Fruit fly (Drosophila melanogaster): ENCODE results near the gene Ocho.

DNA sequence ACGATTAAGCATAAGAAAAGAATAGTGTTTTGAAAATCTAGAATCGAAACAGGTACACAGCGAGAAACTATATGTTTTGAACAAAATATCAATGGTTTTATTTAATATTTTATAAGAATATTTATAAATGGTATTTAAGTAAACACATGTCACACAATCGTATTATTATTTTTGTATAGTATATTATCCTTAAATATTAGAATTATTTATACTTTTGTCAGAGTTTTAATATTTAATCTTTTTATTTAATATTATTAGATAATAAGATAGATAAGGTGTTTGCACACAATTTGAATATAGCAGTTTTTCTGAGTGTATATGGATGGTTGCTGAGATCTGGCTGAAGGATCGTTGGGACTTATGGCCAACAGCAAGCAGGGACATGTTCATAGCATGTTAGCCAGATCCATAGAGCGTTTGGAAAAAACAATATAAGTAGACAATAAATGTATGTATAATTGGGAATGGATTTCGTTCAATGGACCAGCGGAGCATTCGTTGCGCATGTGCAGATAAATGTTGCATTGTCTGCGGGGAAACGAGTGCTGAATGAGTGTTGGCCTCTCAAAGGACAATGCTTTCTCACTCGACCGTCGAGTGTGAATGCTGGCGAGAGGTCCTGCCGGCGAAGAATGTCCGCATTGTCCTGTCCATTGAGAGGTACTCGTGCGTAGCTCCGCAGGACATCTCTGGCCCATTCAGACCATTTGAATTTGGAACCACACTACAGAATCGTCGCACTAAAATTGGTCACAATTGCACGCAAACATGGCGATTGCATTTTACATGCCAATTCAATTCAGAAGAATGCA, 21.6 kb upstream of the Ocho start:
- TF ChIP-seq btn (GFP tag; optimal IDR thresholded peaks at IDR 0.05): no peak
- no peak for TF ChIP-seq row (GFP tag; IDR thresholded peaks at IDR 0.05)
- no peak for TF ChIP-seq caup (GFP tag; optimal IDR thresholded peaks at IDR 0.05; ENCODE audit: severe bottlenecking)
- peak; percentile 28 for TF ChIP-seq p53 (GFP tag; optimal IDR thresholded peaks at IDR 0.05)
- TF ChIP-seq Fer3 (tag; optimal IDR thresholded peaks at IDR 0.05): no peak
- no peak for TF ChIP-seq pb (GFP tag; optimal IDR thresholded peaks at IDR 0.05)
- TF ChIP-seq CG34376 (GFP tag; optimal IDR thresholded peaks at IDR 0.05): no peak
- TF ChIP-seq hkb (optimal IDR thresholded peaks at IDR 0.05): no peak
- no peak for TF ChIP-seq hkb (GFP tag; IDR thresholded peaks at IDR 0.05)
- TF ChIP-seq ftz-f1 (GFP tag; optimal IDR thresholded peaks at IDR 0.05): no peak
- TF ChIP-seq mld (GFP tag; IDR thresholded peaks at IDR 0.05; ENCODE audit: partially characterized antibody): no peak
- TF ChIP-seq tio (GFP tag; optimal IDR thresholded peaks at IDR 0.05): no peak
- no peak for TF ChIP-seq sens (GFP tag)
- no peak for TF ChIP-seq CG4328 (GFP tag; optimal IDR thresholded peaks at IDR 0.05)
